Fruit fly (Drosophila melanogaster): ENCODE results near the gene knk.

The knk gene

dm6 chr3R:10109938-10110337, 15.5 kb downstream of the knk start, which contains the start of gene Fmr1 (continued):
- TF ChIP-seq CG2889 (GFP tag; IDR thresholded peaks at IDR 0.05) (no peak), MESR4 (GFP tag; optimal IDR thresholded peaks at IDR 0.05) (peak; percentile 24), CG17802 (tag; optimal IDR thresholded peaks at IDR 0.05) (no peak), Elba2 (GFP tag; optimal IDR thresholded peaks at IDR 0.05) (peak; percentile 40), Meics (GFP tag; optimal IDR thresholded peaks at IDR 0.05) (peak; percentile 25), pum (GFP tag; optimal IDR thresholded peaks at IDR 0.05) (peak; percentile 64), fd96Cb (tag; optimal IDR thresholded peaks at IDR 0.05) (no peak), CG3281 (GFP tag; optimal IDR thresholded peaks at IDR 0.05) (peak; percentile 100), CG13424 (tag; optimal IDR thresholded peaks at IDR 0.05) (peak; percentile 65), run (tag; optimal IDR thresholded peaks at IDR 0.05) (no peak), Optix (GFP tag; IDR thresholded peaks at IDR 0.05) (peak; percentile 41; the same call in 1 of the 3 replicates), Lpt (GFP tag; optimal IDR thresholded peaks at IDR 0.05) (no peak), fu2 (GFP tag; optimal IDR thresholded peaks at IDR 0.05) (peak; percentile 46), Hr51 (GFP tag; optimal IDR thresholded peaks at IDR 0.05) (peak; percentile 11 to 53), HmgZ (tag; optimal IDR thresholded peaks at IDR 0.05) (peak; percentile 73), CG12659 (GFP tag; optimal IDR thresholded peaks at IDR 0.05) (peak; percentile 81), CG3065 (GFP tag; optimal IDR thresholded peaks at IDR 0.05) (no peak), CG5245 (GFP tag; optimal IDR thresholded peaks at IDR 0.05) (no peak), tx (GFP tag; optimal IDR thresholded peaks at IDR 0.05) (peak; percentile 42), YL-1 (GFP tag; optimal IDR thresholded peaks at IDR 0.05) (peak; percentile 17), tio (GFP tag; optimal IDR thresholded peaks at IDR 0.05) (peak; percentile 22), Nf-YB (GFP tag; optimal IDR thresholded peaks at IDR 0.05) (no peak), CG8478 (optimal IDR thresholded peaks at IDR 0.05) (no peak), CG17385 (GFP tag; optimal IDR thresholded peaks at IDR 0.05) (no peak), Mes4 (GFP tag; optimal IDR thresholded peaks at IDR 0.05) (peak; percentile 4), CG3407 (GFP tag; optimal IDR thresholded peaks at IDR 0.05) (no peak), Atf3 (GFP tag; optimal IDR thresholded peaks at IDR 0.05) (peak; percentile 7), rib (GFP tag; IDR thresholded peaks at IDR 0.05) (no peak), Abd-B (GFP tag; optimal IDR thresholded peaks at IDR 0.05) (no peak), Six4 (GFP tag; optimal IDR thresholded peaks at IDR 0.05) (peak; percentile 42), Xrp1 (GFP tag; IDR thresholded peaks at IDR 0.05) (0 out of 2 replicates have a peak, but pooled peaks have one; percentile 31), CG8944 (GFP tag; optimal IDR thresholded peaks at IDR 0.05) (peak; percentile 64), CG9797 (GFP tag; optimal IDR thresholded peaks at IDR 0.05) (peak; percentile 60), sens-2 (GFP tag; IDR thresholded peaks at IDR 0.05) (0 out of 2 replicates have a peak, but pooled peaks have one; percentile 22), Lhr (GFP tag; optimal IDR thresholded peaks at IDR 0.05) (peak; percentile 85), CG15514 (GFP tag; optimal IDR thresholded peaks at IDR 0.05) (peak; percentile 85), CG1792 (GFP tag; optimal IDR thresholded peaks at IDR 0.05) (peak; percentile 52), Neu2 (GFP tag; optimal IDR thresholded peaks at IDR 0.05; ENCODE audit: borderline replicate concordance) (no peak), CG7839 (tag; optimal IDR thresholded peaks at IDR 0.05) (peak; percentile 16), CG7928 (GFP tag; optimal IDR thresholded peaks at IDR 0.05) (peak; percentile 18), knrl (GFP tag; IDR thresholded peaks at IDR 0.05; ENCODE audit: partially characterized antibody) (peak; percentile 49; the same call in 1 of the 3 replicates), CG10147 (GFP tag; optimal IDR thresholded peaks at IDR 0.05) (peak; percentile 33), CG11456 (GFP tag; IDR thresholded peaks at IDR 0.05) (peak; percentile 49; the same call in 1 of the 3 replicates), Dip3 (GFP tag; optimal IDR thresholded peaks at IDR 0.05) (peak; percentile 48), H15 (GFP tag; IDR thresholded peaks at IDR 0.05) (no peak), CG4424 (GFP tag; optimal IDR thresholded peaks at IDR 0.05) (peak; percentile 22), bsh (GFP tag; optimal IDR thresholded peaks at IDR 0.05) (peak in 1 of 2 experiments; percentile 35), CG33213 (GFP tag; optimal IDR thresholded peaks at IDR 0.05) (peak; percentile 67), Fer3 (tag; optimal IDR thresholded peaks at IDR 0.05) (peak; percentile 33), slbo (GFP tag; IDR thresholded peaks at IDR 0.05) (peak; percentile 62), shn (GFP tag; optimal IDR thresholded peaks at IDR 0.05) (peak; percentile 60)

Data from whole organism, embryonic.